Worm (Caenorhabditis elegans): ENCODE results near the gene bre-5.

DNA sequence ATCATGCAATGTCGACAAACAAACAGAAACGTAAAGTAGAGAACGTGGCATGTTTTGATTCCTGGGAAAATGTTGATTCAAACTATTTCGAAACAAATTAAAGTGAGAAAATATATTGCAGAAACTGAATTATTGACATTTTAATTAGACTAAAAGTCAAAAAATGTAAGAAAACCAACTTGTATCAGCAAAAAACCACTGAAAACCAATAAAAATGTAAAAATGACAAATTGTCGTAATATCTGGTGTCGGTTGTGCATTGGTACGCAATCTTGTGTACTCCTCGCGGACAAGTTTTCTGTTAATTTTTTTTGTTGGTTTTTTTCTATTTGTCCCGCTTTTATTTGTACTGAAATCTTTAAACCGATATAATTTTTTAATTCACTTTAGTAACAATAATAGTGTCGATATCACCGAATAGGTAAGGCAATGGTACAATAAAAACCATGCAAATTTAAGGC, 21.3 kb downstream of the bre-5 start, which contains the start of gene T12G3.11:
- TF ChIP-seq unc-39 (tag; optimal IDR thresholded peaks at IDR 0.05) (no peak), lsy-2 (tag; optimal IDR thresholded peaks at IDR 0.05) (peak; percentile 52), nhr-28 (tag; optimal IDR thresholded peaks at IDR 0.05) (no peak), unc-62 (GFP tag; optimal IDR thresholded peaks at IDR 0.05) (no peak), lin-13 (tag; optimal IDR thresholded peaks at IDR 0.05) (no peak), elt-3 (tag; optimal IDR thresholded peaks at IDR 0.05) (no peak), M03D4.4 (tag; optimal IDR thresholded peaks at IDR 0.05) (no peak), ceh-83 (GFP tag; optimal IDR thresholded peaks at IDR 0.05) (no peak), pha-4 (tag; optimal IDR thresholded peaks at IDR 0.05) (no peak)

All from whole organism, mixed stage, embryonic.